Fruit fly (Drosophila melanogaster) whole organism, prepupa: ENCODE measurements around the gene hry.

Experiments used
- Blimp-1 ChIP-seq: fragments of 200-800 bp; sonication (Bioruptor generic); optimal IDR thresholded peaks from 3 replicates; lab custom pipeline; 2017; ENCODE audit warnings: missing biosample characterization, missing genetic modification characterization, mild to moderate bottlenecking, moderate library complexity, missing genetic modification reagents
- CG10631 ChIP-seq: fragments of 200-800 bp; sonication (Bioruptor generic); optimal IDR thresholded peaks from 2 replicates; lab custom pipeline; 2016; ENCODE audit warnings: missing biosample characterization, missing genetic modification characterization
- CG10669 ChIP-seq: fragments of 200-800 bp; sonication (Bioruptor generic); optimal IDR thresholded peaks from 3 replicates; lab custom pipeline; 2018; ENCODE audit warnings: missing biosample characterization, mild to moderate bottlenecking, missing genetic modification characterization, moderate library complexity
- CG11294 ChIP-seq: fragments of 200-800 bp; sonication (Bioruptor generic); IDR thresholded peaks from 2 replicates; pipeline ENCODE4 v1.3.6; 2022; ENCODE audit warnings: missing biosample characterization, missing genetic modification characterization
- CG11902 ChIP-seq: fragments of 200-800 bp; sonication (Bioruptor generic); optimal IDR thresholded peaks from 3 replicates; lab custom pipeline; 2016; ENCODE audit warnings: missing biosample characterization, missing genetic modification characterization
- CG15336 ChIP-seq: fragments of 200-800 bp; sonication (Bioruptor generic); IDR thresholded peaks from 2 replicates; pipeline ENCODE4 v1.3.6; 2022; ENCODE audit warnings: missing biosample characterization, missing genetic modification characterization
- CG1621 ChIP-seq: fragments of 200-800 bp; sonication (Bioruptor generic); optimal IDR thresholded peaks from 3 replicates; lab custom pipeline; 2018; ENCODE audit warnings: missing biosample characterization, mild to moderate bottlenecking, missing genetic modification characterization
- CG16779 ChIP-seq: fragments of 200-800 bp; sonication (Bioruptor generic); optimal IDR thresholded peaks from 3 replicates; lab custom pipeline; 2017; ENCODE audit warnings: missing biosample characterization, mild to moderate bottlenecking, missing genetic modification characterization
- CG3032 ChIP-seq: fragments of 200-800 bp; optimal IDR thresholded peaks from 2 replicates; lab custom pipeline; 2019; ENCODE audit warnings: missing biosample characterization, mild to moderate bottlenecking, missing genetic modification characterization, moderate library complexity
- CG31627 ChIP-seq: fragments of 200-800 bp; sonication (Bioruptor generic); optimal IDR thresholded peaks from 3 replicates; lab custom pipeline; 2016; ENCODE audit warnings: missing biosample characterization, missing genetic modification characterization
- CG32006 ChIP-seq: fragments of 200-800 bp; sonication (Bioruptor generic); optimal IDR thresholded peaks from 3 replicates; lab custom pipeline; 2017; ENCODE audit warnings: missing biosample characterization, mild to moderate bottlenecking, missing genetic modification characterization
- CG34406 ChIP-seq: fragments of 200-800 bp; sonication (Bioruptor generic); optimal IDR thresholded peaks from 3 replicates; lab custom pipeline; 2016; ENCODE audit warnings: missing biosample characterization, missing genetic modification characterization
- CG3919 ChIP-seq: fragments of 200-800 bp; sonication (Bioruptor generic); optimal IDR thresholded peaks from 3 replicates; lab custom pipeline; 2016; ENCODE audit warnings: missing biosample characterization, missing genetic modification characterization
- CG6163 ChIP-seq: fragments of 200-800 bp; sonication (Bioruptor generic); IDR thresholded peaks from 3 replicates; pipeline ENCODE4 v1.3.6; 2022; ENCODE audit warnings: missing biosample characterization, missing genetic modification characterization
- CG6276 ChIP-seq: fragments of 200-800 bp; sonication (Bioruptor generic); optimal IDR thresholded peaks from 2 replicates; lab custom pipeline; 2017; ENCODE audit warnings: missing biosample characterization, mild to moderate bottlenecking, missing genetic modification characterization
- CG6792 ChIP-seq: fragments of 200-800 bp; sonication (Bioruptor generic); optimal IDR thresholded peaks from 3 replicates; lab custom pipeline; 2016; ENCODE audit warnings: missing biosample characterization, missing genetic modification characterization
- CG6808 ChIP-seq: fragments of 200-800 bp; sonication (Bioruptor generic); optimal IDR thresholded peaks from 3 replicates; lab custom pipeline; 2017; ENCODE audit warnings: missing biosample characterization, missing genetic modification characterization, mild to moderate bottlenecking, moderate library complexity, missing genetic modification reagents
- CG6854 ChIP-seq: fragments of 200-800 bp; sonication (Bioruptor generic); optimal IDR thresholded peaks from 2 replicates; lab custom pipeline; 2017; ENCODE audit warnings: missing biosample characterization, mild to moderate bottlenecking, missing genetic modification characterization
- CG7368 ChIP-seq: fragments of 200-800 bp; sonication (Bioruptor generic); optimal IDR thresholded peaks from 3 replicates; lab custom pipeline; 2016; ENCODE audit warnings: missing biosample characterization, missing genetic modification characterization
- CG9139 ChIP-seq: fragments of 200-800 bp; sonication (Bioruptor generic); optimal IDR thresholded peaks from 3 replicates; lab custom pipeline; 2017; ENCODE audit warnings: missing biosample characterization, mild to moderate bottlenecking, missing genetic modification characterization
- Eip75B ChIP-seq: fragments of 200-800 bp; sonication (Bioruptor generic); optimal IDR thresholded peaks from 3 replicates; lab custom pipeline; 2016; ENCODE audit warnings: missing biosample characterization, missing genetic modification characterization
- Eip78C ChIP-seq: fragments of 200-800 bp; sonication (Bioruptor generic); peaks from one replicate; lab custom pipeline; 2016; ENCODE audit warnings: missing biosample characterization, missing genetic modification characterization
- Eip93F ChIP-seq: fragments of 200-800 bp; sonication (Bioruptor generic); optimal IDR thresholded peaks from 2 replicates; lab custom pipeline; 2016; ENCODE audit warnings: missing biosample characterization, mild to moderate bottlenecking, missing genetic modification characterization
- Ets96B ChIP-seq: fragments of 200-800 bp; optimal IDR thresholded peaks from 2 replicates; lab custom pipeline; 2019; ENCODE audit warnings: missing biosample characterization, mild to moderate bottlenecking, missing genetic modification characterization, moderate library complexity
- Gug ChIP-seq: fragments of 200-800 bp; sonication (Bioruptor generic); IDR thresholded peaks from 2 replicates; pipeline ENCODE4 v1.3.6; 2022; ENCODE audit warnings: missing biosample characterization, missing genetic modification characterization
- Hr38 ChIP-seq: sonication (Bioruptor generic); optimal IDR thresholded peaks from 2 replicates; lab custom pipeline; 2016; ENCODE audit warnings: missing biosample characterization, missing genetic modification characterization
- Hr39 ChIP-seq: fragments of 200-800 bp; sonication (Bioruptor generic); optimal IDR thresholded peaks from 2 replicates; lab custom pipeline; 2016; ENCODE audit warnings: missing biosample characterization, missing genetic modification characterization
- Hr4 ChIP-seq: fragments of 200-800 bp; sonication (Bioruptor generic); optimal IDR thresholded peaks from 3 replicates; lab custom pipeline; 2016; ENCODE audit warnings: missing biosample characterization, missing genetic modification characterization
- Lpt ChIP-seq: fragments of 200-800 bp; sonication (Bioruptor generic); optimal IDR thresholded peaks from 3 replicates; lab custom pipeline; 2016; ENCODE audit warnings: missing biosample characterization, missing genetic modification characterization
- Met ChIP-seq: fragments of 200-800 bp; sonication (Bioruptor generic); optimal IDR thresholded peaks from 3 replicates; lab custom pipeline; 2016; ENCODE audit warnings: missing biosample characterization, missing genetic modification characterization
- OdsH ChIP-seq: fragments of 200-800 bp; sonication (Bioruptor generic); optimal IDR thresholded peaks from 3 replicates; lab custom pipeline; 2016; ENCODE audit warnings: missing biosample characterization, missing genetic modification characterization
- Smox ChIP-seq: fragments of 200-800 bp; sonication (Bioruptor generic); optimal IDR thresholded peaks from 3 replicates; lab custom pipeline; 2016; ENCODE audit warnings: missing biosample characterization, missing genetic modification characterization
- Sox102F ChIP-seq: fragments of 200-800 bp; sonication (Bioruptor generic); optimal IDR thresholded peaks from 2 replicates; lab custom pipeline; 2016; ENCODE audit warnings: missing biosample characterization, mild to moderate bottlenecking, missing genetic modification characterization
- Sox14 ChIP-seq: fragments of 200-800 bp; sonication (Bioruptor generic); optimal IDR thresholded peaks from 3 replicates; lab custom pipeline; 2016; ENCODE audit warnings: missing biosample characterization, missing genetic modification characterization
- achi ChIP-seq: fragments of 200-800 bp; sonication (Bioruptor generic); optimal IDR thresholded peaks from 3 replicates; lab custom pipeline; 2016; ENCODE audit warnings: missing biosample characterization, missing genetic modification characterization
- acj6 ChIP-seq: fragments of 200-800 bp; sonication (Bioruptor generic); optimal IDR thresholded peaks from 3 replicates; lab custom pipeline; 2016; ENCODE audit warnings: missing biosample characterization, missing genetic modification characterization
- cyc ChIP-seq: fragments of 200-800 bp; sonication (Bioruptor generic); optimal IDR thresholded peaks from 3 replicates; lab custom pipeline; 2016; ENCODE audit warnings: missing biosample characterization, missing genetic modification characterization
- dac ChIP-seq: fragments of 200-800 bp; sonication (Bioruptor generic); optimal IDR thresholded peaks from 2 replicates; lab custom pipeline; 2017; ENCODE audit warnings: missing biosample characterization, mild to moderate bottlenecking, missing genetic modification characterization
- eg ChIP-seq: fragments of 200-800 bp; sonication (Bioruptor generic); IDR thresholded peaks from 3 replicates; pipeline ENCODE4 v1.3.6; 2022; ENCODE audit warnings: missing biosample characterization, missing genetic modification characterization
- esn ChIP-seq: fragments of 200-800 bp; sonication (Bioruptor generic); optimal IDR thresholded peaks from 2 replicates; lab custom pipeline; 2016; ENCODE audit warnings: missing biosample characterization, mild to moderate bottlenecking, missing genetic modification characterization, moderate library complexity
- fd59A ChIP-seq: fragments of 200-800 bp; sonication (Bioruptor generic); optimal IDR thresholded peaks from 2 replicates; lab custom pipeline; 2017; ENCODE audit warnings: missing biosample characterization, mild to moderate bottlenecking, missing genetic modification characterization, missing genetic modification reagents
- fd85E ChIP-seq: fragments of 200-800 bp; sonication (Bioruptor generic); optimal IDR thresholded peaks from 3 replicates; lab custom pipeline; 2016; ENCODE audit warnings: missing biosample characterization, missing genetic modification characterization
- fkh ChIP-seq: fragments of 200-800 bp; sonication (Bioruptor generic); optimal IDR thresholded peaks from 3 replicates; lab custom pipeline; 2017; ENCODE audit warnings: missing biosample characterization, mild to moderate bottlenecking, missing genetic modification characterization, moderate library complexity
- lz ChIP-seq: fragments of 200-800 bp; sonication (Bioruptor generic); optimal IDR thresholded peaks from 3 replicates; lab custom pipeline; 2016; ENCODE audit warnings: missing biosample characterization, missing genetic modification characterization
- net ChIP-seq: fragments of 200-800 bp; sonication (Bioruptor generic); optimal IDR thresholded peaks from 3 replicates; lab custom pipeline; 2016; ENCODE audit warnings: missing biosample characterization, missing genetic modification characterization
- salr ChIP-seq, 2 experiments: fragments of 200-800 bp; sonication (Bioruptor generic); optimal IDR thresholded peaks; 3 replicates each; lab custom pipeline; 2016 to 2018; ENCODE audit warnings: missing biosample characterization in 2 of 2, missing genetic modification characterization in 2 of 2, mild to moderate bottlenecking in 1 of 2
- spab ChIP-seq: fragments of 200-800 bp; sonication (Bioruptor generic); optimal IDR thresholded peaks from 2 replicates; lab custom pipeline; 2017; ENCODE audit warnings: missing biosample characterization, mild to moderate bottlenecking, missing genetic modification characterization, missing genetic modification reagents
- ss ChIP-seq, 2 experiments: fragments of 200-800 bp; sonication (Bioruptor generic); optimal IDR thresholded peaks; 2 replicates in 1 of 2; 3 replicates in 1 of 2; lab custom pipeline; 2017 to 2018; ENCODE audit warnings: mild to moderate bottlenecking in 2 of 2, missing biosample characterization in 2 of 2, missing genetic modification characterization in 2 of 2, moderate library complexity in 1 of 2
- svp ChIP-seq: fragments of 200-800 bp; sonication (Bioruptor generic); peaks from one replicate; lab custom pipeline; 2016; ENCODE audit warnings: missing biosample characterization, missing genetic modification characterization
- topi ChIP-seq: fragments of 200-800 bp; sonication (Bioruptor generic); optimal IDR thresholded peaks from 3 replicates; lab custom pipeline; 2016; ENCODE audit warnings: missing biosample characterization, missing genetic modification characterization
- vri ChIP-seq: fragments of 200-800 bp; sonication (Bioruptor generic); optimal IDR thresholded peaks from 3 replicates; lab custom pipeline; 2016; ENCODE audit warnings: missing biosample characterization, mild to moderate bottlenecking, missing genetic modification characterization

Gene hry

DNA sequence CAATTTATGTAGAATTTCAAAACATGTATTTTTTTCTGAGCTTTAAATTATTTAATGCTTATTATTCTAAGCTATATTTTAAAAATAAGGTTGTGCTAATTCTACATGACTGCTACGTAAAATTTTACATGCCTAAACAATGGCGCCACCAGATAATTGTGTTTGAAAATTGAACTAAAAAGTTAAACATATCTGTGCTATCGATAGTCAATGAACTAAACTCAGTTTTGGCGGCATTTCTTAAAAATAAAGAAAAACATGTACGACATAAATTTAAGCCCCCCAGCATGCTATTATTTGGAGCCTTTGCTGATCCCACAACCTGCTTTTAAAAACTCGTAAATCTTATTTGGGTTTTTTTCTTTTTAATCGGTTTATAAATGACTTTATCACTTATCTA, 43.0 kb downstream of the hry start (continued):
- TF ChIP-seq lz (GFP tag; lab: Kevin White, UChicago) (no peak), Sox102F (GFP tag; lab: Kevin White, UChicago) (no peak), Eip78C (GFP tag; lab: Kevin White, UChicago) (peak; percentile 36), Eip93F (no peak)

DNA sequence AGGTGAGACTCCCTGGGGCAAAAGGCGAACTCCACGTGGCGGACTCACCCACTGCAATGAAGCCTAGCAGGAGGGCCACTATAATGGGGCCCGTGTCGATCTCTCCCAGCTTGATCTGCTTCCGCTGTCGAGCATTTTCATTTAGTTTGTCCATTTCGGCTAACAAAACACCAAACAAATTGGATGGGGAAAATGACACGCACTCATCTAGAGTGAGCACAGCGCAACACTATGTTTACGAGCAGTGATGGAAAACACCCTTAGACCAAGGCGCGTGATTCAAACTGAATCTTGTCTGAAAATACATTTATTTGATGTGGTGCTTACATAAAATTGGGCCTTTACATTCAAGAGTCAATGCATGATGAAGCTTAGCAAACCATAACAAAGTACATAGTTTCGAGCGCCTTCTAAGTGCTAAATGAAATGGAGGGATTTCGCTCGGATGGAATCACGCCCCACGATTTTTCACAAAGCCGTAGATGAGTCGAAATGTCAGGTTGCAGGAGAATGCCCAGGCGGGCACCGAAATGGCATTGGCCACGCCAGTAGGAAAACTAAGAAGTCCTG, 44.5 kb downstream of the hry start, which contains the start of gene SrpRbeta:
TSS of gene SrpRbeta (minus strand) at position 236 of the 570 bp plus-strand sequence.
- TF ChIP-seq eg (GFP tag; lab: Robert Waterston, UW) (peak; percentile 22; the same call in 1 of the 3 replicates), salr (GFP tag; optimal IDR thresholded peaks at IDR 0.05; lab: Kevin White, UChicago) (no peak), Hr4 (GFP tag; lab: Kevin White, UChicago) (no peak), Hr38 (GFP tag; lab: Kevin White, UChicago) (no peak), fkh (GFP tag; lab: Kevin White, UChicago) (no peak), Eip93F (no peak), achi (GFP tag; lab: Kevin White, UChicago) (peak; percentile 26), CG7368 (no peak), CG34406 (GFP tag; lab: Kevin White, UChicago) (no peak), CG6854 (GFP tag; lab: Kevin White, UChicago) (no peak), CG11902 (no peak), CG1621 (tag; lab: Kevin White, UChicago) (no peak), Ets96B (tag; lab: Kevin White, UChicago) (no peak), dac (no peak), Blimp-1 (GFP tag; lab: Kevin White, UChicago) (no peak), CG15336 (GFP tag; lab: Robert Waterston, UW) (no peak), CG6808 (GFP tag; lab: Kevin White, UChicago) (peak; percentile 7), CG6163 (no peak), CG3032 (tag; lab: Kevin White, UChicago) (no peak), ss (GFP tag; optimal IDR thresholded peaks at IDR 0.05; lab: Kevin White, UChicago) (peak in 1 of 2 experiments; percentile 35), CG9139 (GFP tag; lab: Kevin White, UChicago) (no peak), Eip75B (no peak), Met (GFP tag; lab: Kevin White, UChicago) (no peak), spab (GFP tag; lab: Kevin White, UChicago) (no peak), svp (GFP tag; lab: Kevin White, UChicago) (no peak), CG11294 (GFP tag; lab: Robert Waterston, UW) (no peak), Lpt (GFP tag; lab: Kevin White, UChicago) (no peak), vri (GFP tag; lab: Kevin White, UChicago) (peak; percentile 26), CG6276 (GFP tag; lab: Kevin White, UChicago) (no peak), CG16779 (tag; lab: Kevin White, UChicago) (no peak), fd85E (GFP tag; lab: Kevin White, UChicago) (no peak), topi (GFP tag; lab: Kevin White, UChicago) (peak; percentile 49), esn (GFP tag; lab: Kevin White, UChicago) (peak; percentile 59), CG32006 (no peak), CG10631 (GFP tag; lab: Kevin White, UChicago) (no peak), Hr39 (GFP tag; lab: Kevin White, UChicago) (no peak), Gug (GFP tag; lab: Robert Waterston, UW) (no peak), acj6 (GFP tag; lab: Kevin White, UChicago) (no peak), fd59A (GFP tag; lab: Kevin White, UChicago) (no peak), net (no peak), CG31627 (GFP tag; lab: Kevin White, UChicago) (peak; percentile 12), CG10669 (GFP tag; lab: Kevin White, UChicago) (no peak), cyc (GFP tag; lab: Kevin White, UChicago) (peak; percentile 11), CG3919 (GFP tag; lab: Kevin White, UChicago) (peak; percentile 49), CG6792 (GFP tag; lab: Kevin White, UChicago) (no peak), Smox (GFP tag; lab: Kevin White, UChicago) (no peak), Sox14 (peak; percentile 11), OdsH (GFP tag; lab: Kevin White, UChicago) (no peak)
